Worm (Caenorhabditis elegans) whole organism, young adult: ENCODE measurements around the gene gly-5.

Experiments
- B0019.2 ChIP-seq: fragments of 200-800 bp; sonication (Bioruptor generic); conservative IDR thresholded peaks from 2 replicates; pipeline ENCODE4 v1.3.6; 2022; ENCODE audit warnings: missing genetic modification reagents, missing genetic modification characterization, missing compliant biosample characterization
- B0336.3 ChIP-seq: fragments of 200-800 bp; sonication (Bioruptor generic); IDR thresholded peaks from 2 replicates; pipeline ENCODE4 v1.3.6; 2022; ENCODE audit warnings: missing genetic modification characterization, missing compliant biosample characterization
- C17E4.6 ChIP-seq: fragments of 200-800 bp; sonication (Bioruptor generic); IDR thresholded peaks from 2 replicates; pipeline ENCODE4 v1.3.6; 2022; ENCODE audit warnings: missing genetic modification reagents, missing genetic modification characterization, missing compliant biosample characterization
- D2030.7 ChIP-seq: fragments of 200-800 bp; sonication (Bioruptor generic); IDR thresholded peaks from 2 replicates; pipeline ENCODE4 v1.3.6; 2022; ENCODE audit warnings: missing genetic modification reagents, missing genetic modification characterization, missing compliant biosample characterization
- F10E7.11 ChIP-seq: sonication (generic microtip); optimal IDR thresholded peaks from 2 replicates; lab custom pipeline; 2017; ENCODE audit warnings: mild to moderate bottlenecking, missing genetic modification characterization, moderate library complexity, missing compliant biosample characterization
- F37B4.10 ChIP-seq: fragments of 200-800 bp; sonication (Bioruptor generic); IDR thresholded peaks from 2 replicates; pipeline ENCODE4 v1.3.6; 2022; ENCODE audit warnings: missing genetic modification characterization, missing compliant biosample characterization
- F39B2.1 ChIP-seq: fragments of 200-800 bp; sonication (Bioruptor generic); IDR thresholded peaks from 2 replicates; pipeline ENCODE4 v1.3.6; 2022; ENCODE audit warnings: missing genetic modification reagents, missing genetic modification characterization, missing compliant biosample characterization
- T07F8.4 ChIP-seq: sonication (generic microtip); optimal IDR thresholded peaks from 2 replicates; lab custom pipeline; 2016; ENCODE audit warnings: mild to moderate bottlenecking, missing genetic modification characterization, moderate library complexity, missing compliant biosample characterization
- Y53F4B.3 ChIP-seq: fragments of 200-800 bp; sonication (Bioruptor generic); IDR thresholded peaks from 2 replicates; pipeline ENCODE4 v1.3.6; 2022; ENCODE audit warnings: missing genetic modification reagents, missing genetic modification characterization, missing compliant biosample characterization
- Y53G8AR.9 ChIP-seq: fragments of 200-800 bp; sonication (Bioruptor generic); conservative IDR thresholded peaks from 2 replicates; pipeline ENCODE4 v1.3.6; 2022; ENCODE audit warnings: missing genetic modification reagents, missing genetic modification characterization, missing compliant biosample characterization
- Y56A3A.18 ChIP-seq: fragments of 200-800 bp; sonication (Bioruptor generic); IDR thresholded peaks from 2 replicates; pipeline ENCODE4 v1.3.6; 2022; ENCODE audit warnings: missing genetic modification reagents, missing genetic modification characterization, missing compliant biosample characterization
- Y67H2A.10 ChIP-seq: fragments of 200-800 bp; sonication (Bioruptor generic); conservative IDR thresholded peaks from 2 replicates; pipeline ENCODE4 v1.3.6; 2022; ENCODE audit warnings: missing genetic modification reagents, missing genetic modification characterization, missing compliant biosample characterization
- bed-1 ChIP-seq: fragments of 200-800 bp; sonication (Bioruptor generic); IDR thresholded peaks from 2 replicates; pipeline ENCODE4 v1.3.6; 2022; ENCODE audit warnings: missing genetic modification reagents, missing genetic modification characterization, missing compliant biosample characterization
- ceh-40 ChIP-seq: fragments of 200-800 bp; sonication (Bioruptor generic); IDR thresholded peaks from 2 replicates; pipeline ENCODE4 v1.3.6; 2022; ENCODE audit warnings: missing genetic modification characterization, missing compliant biosample characterization
- ceh-58 ChIP-seq: fragments of 200-800 bp; sonication (Bioruptor generic); IDR thresholded peaks from 2 replicates; pipeline ENCODE4 v1.3.6; 2022; ENCODE audit warnings: missing genetic modification characterization, missing compliant biosample characterization
- die-1 ChIP-seq: sonication (generic microtip); optimal IDR thresholded peaks from 2 replicates; lab custom pipeline; 2016; ENCODE audit warnings: missing genotype, mild to moderate bottlenecking, missing genetic modification characterization, missing compliant biosample characterization
- efl-1 ChIP-seq: fragments of 150-350 bp; optimal IDR thresholded peaks from 2 replicates; lab custom pipeline; 2014; ENCODE audit warnings: missing biosample characterization, missing genetic modification reagents, missing genetic modification characterization
- fkh-3 ChIP-seq: sonication (generic microtip); optimal IDR thresholded peaks from 2 replicates; lab custom pipeline; 2016; ENCODE audit warnings: mild to moderate bottlenecking, missing genetic modification characterization, missing compliant biosample characterization
- hmg-20 ChIP-seq: fragments of 200-800 bp; sonication (Bioruptor generic); IDR thresholded peaks from 2 replicates; pipeline ENCODE4 v1.3.6; 2022; ENCODE audit warnings: missing genetic modification reagents, missing genetic modification characterization, missing compliant biosample characterization
- let-607 ChIP-seq, 2 experiments: fragments of 200-800 bp in 1 of 2; sonication (Bioruptor generic) in 1 of 2; sonication (generic microtip) in 1 of 2; optimal IDR thresholded peaks; 2 replicates each; lab custom pipeline; 2016 to 2018; ENCODE audit warnings: mild to moderate bottlenecking in 2 of 2, missing compliant biosample characterization in 2 of 2, missing genetic modification characterization in 2 of 2, moderate library complexity in 2 of 2, missing genotype in 1 of 2
- lir-1 ChIP-seq: fragments of 200-800 bp; sonication (Bioruptor generic); conservative IDR thresholded peaks from 2 replicates; pipeline ENCODE4 v1.3.6; 2022; ENCODE audit warnings: missing genetic modification reagents, missing genetic modification characterization, missing compliant biosample characterization
- lsl-1 ChIP-seq: fragments of 200-800 bp; sonication (Bioruptor generic); optimal IDR thresholded peaks from 2 replicates; lab custom pipeline; 2018; ENCODE audit warnings: mild to moderate bottlenecking, missing genetic modification characterization, moderate library complexity, missing compliant biosample characterization
- madf-10 ChIP-seq: sonication (generic microtip); optimal IDR thresholded peaks from 2 replicates; lab custom pipeline; 2016; ENCODE audit warnings: mild to moderate bottlenecking, missing genetic modification characterization, missing compliant biosample characterization
- mcd-1 ChIP-seq: fragments of 200-800 bp; sonication (Bioruptor generic); IDR thresholded peaks from 2 replicates; pipeline ENCODE4 v1.3.6; 2022; ENCODE audit warnings: missing genetic modification reagents, missing genetic modification characterization, missing compliant biosample characterization
- nfyb-1 ChIP-seq: fragments of 200-800 bp; sonication (Bioruptor generic); IDR thresholded peaks from 2 replicates; pipeline ENCODE4 v1.3.6; 2022; ENCODE audit warnings: missing genetic modification reagents, missing genetic modification characterization, missing compliant biosample characterization
- nhr-120 ChIP-seq: fragments of 200-800 bp; sonication (Bioruptor generic); IDR thresholded peaks from 2 replicates; pipeline ENCODE4 v1.3.6; 2022; ENCODE audit warnings: missing genetic modification characterization, missing compliant biosample characterization
- nhr-179 ChIP-seq: sonication (generic microtip); optimal IDR thresholded peaks from 2 replicates; lab custom pipeline; 2016; ENCODE audit warnings: mild to moderate bottlenecking, missing genetic modification characterization, missing compliant biosample characterization
- nhr-27 ChIP-seq: fragments of 200-800 bp; sonication (Bioruptor generic); optimal IDR thresholded peaks from 2 replicates; lab custom pipeline; 2018; ENCODE audit warnings: mild to moderate bottlenecking, missing genetic modification characterization, moderate library complexity, missing compliant biosample characterization
- repo-1 ChIP-seq: sonication (generic microtip); optimal IDR thresholded peaks from 2 replicates; lab custom pipeline; 2017; ENCODE audit warnings: mild to moderate bottlenecking, missing genetic modification characterization, missing compliant biosample characterization
- rpc-1 ChIP-seq, 2 experiments: fragments of 150-350 bp in 1 of 2; sonication (generic microtip) in 1 of 2; optimal IDR thresholded peaks; 2 replicates each; lab custom pipeline; 2014 to 2018; ENCODE audit warnings: missing biosample characterization in 1 of 2, missing genetic modification characterization in 1 of 2, missing genetic modification reagents in 1 of 2, missing genotype in 1 of 2
- sea-2 ChIP-seq: fragments of 200-800 bp; sonication (Bioruptor generic); IDR thresholded peaks from 2 replicates; pipeline ENCODE4 v1.3.6; 2022; ENCODE audit warnings: missing genetic modification characterization, missing compliant biosample characterization
- snpc-1.3 ChIP-seq: sonication (generic microtip); optimal IDR thresholded peaks from 2 replicates; lab custom pipeline; 2017; ENCODE audit warnings: missing genetic modification characterization, mild to moderate bottlenecking, missing compliant biosample characterization, antibody characterized with exemption, moderate library complexity, missing genotype, missing genetic modification reagents; ENCODE audit not compliant: insufficient read depth
- tbp1 ChIP-seq: fragments of 200-800 bp; sonication (Bioruptor generic); optimal IDR thresholded peaks from 2 replicates; lab custom pipeline; 2018; ENCODE audit warnings: mild to moderate bottlenecking, missing genetic modification characterization, missing compliant biosample characterization
- tbx-9 ChIP-seq: sonication (generic microtip); optimal IDR thresholded peaks from 2 replicates; lab custom pipeline; 2016; ENCODE audit warnings: borderline replicate concordance, missing genetic modification characterization, inconsistent platforms, missing compliant biosample characterization
- tlf-1 ChIP-seq: fragments of 200-800 bp; sonication (Bioruptor generic); optimal IDR thresholded peaks from 2 replicates; lab custom pipeline; 2018; ENCODE audit warnings: mild to moderate bottlenecking, missing genetic modification characterization, missing compliant biosample characterization
- unc-130 ChIP-seq: sonication (generic microtip); optimal IDR thresholded peaks from 2 replicates; lab custom pipeline; 2016; ENCODE audit warnings: missing genetic modification reagents, missing genetic modification characterization, missing compliant biosample characterization
- zim-3 ChIP-seq: sonication (generic microtip); optimal IDR thresholded peaks from 2 replicates; lab custom pipeline; 2017; ENCODE audit warnings: mild to moderate bottlenecking, missing genetic modification characterization, moderate library complexity, missing compliant biosample characterization
- ztf-22 ChIP-seq: fragments of 200-800 bp; sonication (Bioruptor generic); optimal IDR thresholded peaks from 2 replicates; lab custom pipeline; 2018; ENCODE audit warnings: mild to moderate bottlenecking, missing genetic modification characterization, moderate library complexity, missing compliant biosample characterization
- ztf-28 ChIP-seq: fragments of 200-800 bp; sonication (Bioruptor generic); IDR thresholded peaks from 2 replicates; pipeline ENCODE4 v1.3.6; 2022; ENCODE audit warnings: missing genetic modification reagents, missing genetic modification characterization, missing compliant biosample characterization

The gly-5 gene

DNA sequence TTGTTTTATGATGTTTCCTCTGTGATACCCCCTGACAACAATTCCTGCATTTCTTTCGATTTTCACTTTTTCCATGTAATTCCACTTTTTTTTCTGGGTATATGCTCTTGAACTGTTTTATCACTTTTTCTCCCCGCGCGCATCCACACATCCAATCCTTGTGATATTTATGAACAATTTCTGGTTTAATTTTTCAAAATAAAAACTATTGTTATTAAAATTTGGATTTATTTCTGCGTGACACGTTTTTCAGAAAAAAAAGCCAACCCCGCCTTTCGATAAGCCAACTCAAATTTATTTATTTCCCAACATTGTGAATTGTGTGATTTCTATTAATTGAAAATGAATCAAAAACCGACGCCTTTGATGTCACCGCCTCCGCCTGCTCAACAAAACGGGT, 17.5 kb downstream of the gly-5 start, which contains the start of gene Y39E4B.11:
Gene Y39E4B.11 (plus strand): TSS at position 301 of the 400 bp plus-strand sequence.
- TF ChIP-seq bed-1, result no peak
- TF ChIP-seq nfyb-1 (GFP tag; lab: Robert Waterston, UW), result 0 out of 2 replicates have a peak, but pooled peaks have one; percentile 34
- no peak for TF ChIP-seq die-1 (tag; lab: Kevin White, UChicago)
- TF ChIP-seq zim-3, result no peak
- no peak for TF ChIP-seq repo-1 (tag; lab: Kevin White, UChicago)
- no peak for TF ChIP-seq F37B4.10

DNA sequence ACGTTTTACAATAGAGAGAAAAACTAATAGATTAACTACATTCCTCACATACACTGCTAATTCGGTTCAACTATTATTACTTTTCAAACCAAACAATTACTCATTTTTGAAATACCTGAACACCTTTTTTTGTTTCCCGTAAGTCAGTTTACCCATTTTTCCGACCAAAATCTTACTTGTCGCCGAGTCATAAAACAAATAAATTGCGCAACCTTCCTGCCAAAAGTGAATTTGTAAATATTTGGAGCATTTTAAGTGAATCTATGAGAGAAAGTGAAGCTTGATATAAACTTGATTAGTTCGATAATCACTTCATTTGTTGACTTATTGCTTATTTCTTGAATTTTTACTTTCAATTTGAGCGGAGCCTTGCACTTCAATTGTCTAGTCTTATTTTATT, 21.8 kb downstream of the gly-5 start:
- TF ChIP-seq tlf-1 (GFP tag; lab: Kevin White, UChicago) (no peak), zim-3 (no peak), B0019.2 (GFP tag; lab: Robert Waterston, UW) (no peak), T07F8.4 (tag; lab: Kevin White, UChicago) (no peak), tbp1 (no peak), madf-10 (no peak), ceh-40 (no peak), ztf-28 (GFP tag; lab: Robert Waterston, UW) (no peak), lsl-1 (no peak), lir-1 (GFP tag; lab: Robert Waterston, UW) (no peak), fkh-3 (tag; lab: Kevin White, UChicago) (no peak), tbx-9 (no peak), Y53F4B.3 (no peak), nhr-120 (GFP tag; lab: Robert Waterston, UW) (no peak)

DNA sequence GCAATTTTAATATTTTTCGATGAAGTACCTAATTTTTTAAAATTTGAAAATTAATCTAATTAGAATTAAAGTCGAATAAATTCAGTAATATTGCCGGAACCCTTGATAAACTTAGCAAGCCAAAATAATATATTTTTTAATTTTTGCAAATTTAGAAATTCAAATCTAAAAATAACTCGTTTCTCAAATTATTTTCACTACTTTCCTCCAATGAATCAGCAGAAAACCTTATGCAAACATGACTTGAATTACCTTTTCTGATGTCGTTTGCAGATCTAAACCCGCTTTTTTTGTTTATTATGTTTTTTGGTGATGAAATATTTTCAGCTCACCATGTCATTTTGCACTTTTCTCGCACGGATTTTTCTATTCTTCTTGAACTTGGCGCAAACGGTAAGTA, 25.2 kb downstream of the gly-5 start, which contains the start of gene tsp-3:
Gene tsp-3 (plus strand): TSS at position 301 of the 400 bp plus-strand sequence.
- TF ChIP-seq C17E4.6 (GFP tag; lab: Robert Waterston, UW) (no peak), snpc-1.3 (tag; lab: Kevin White, UChicago) (no peak), hmg-20 (GFP tag; lab: Robert Waterston, UW) (no peak), B0336.3 (GFP tag; lab: Robert Waterston, UW) (no peak), D2030.7 (GFP tag; lab: Robert Waterston, UW) (no peak), F10E7.11 (tag; lab: Kevin White, UChicago) (no peak), F39B2.1 (GFP tag; lab: Robert Waterston, UW) (no peak), let-607 (tag; optimal IDR thresholded peaks at IDR 0.05; lab: Kevin White, UChicago) (no peak), tbp1 (no peak), madf-10 (no peak), ztf-22 (GFP tag; lab: Kevin White, UChicago) (no peak), Y53G8AR.9 (GFP tag; lab: Robert Waterston, UW) (no peak)

DNA sequence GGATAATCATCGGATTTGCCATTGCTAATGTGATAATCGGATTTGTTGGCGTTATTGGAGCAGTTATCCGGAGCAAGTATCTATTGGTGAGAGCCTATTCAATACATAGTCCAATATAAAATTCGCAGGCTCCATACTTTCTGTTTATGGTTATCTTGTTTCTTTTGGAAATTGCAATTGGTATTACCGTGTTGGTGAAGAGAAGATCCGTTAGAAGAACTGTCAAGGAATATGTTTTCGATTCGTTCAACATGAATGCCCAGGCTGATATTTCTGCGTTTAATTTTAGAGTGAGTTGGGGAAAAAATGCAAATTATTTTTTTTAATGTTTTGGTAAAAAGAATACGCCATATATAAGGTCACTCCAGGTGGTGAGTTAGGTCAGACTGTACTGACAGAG, 25.9 kb downstream of the gly-5 start:
- TF ChIP-seq sea-2, result no peak
- TF ChIP-seq Y67H2A.10 (GFP tag; lab: Robert Waterston, UW), result no peak
- no peak for TF ChIP-seq efl-1
- TF ChIP-seq ceh-58 (GFP tag; lab: Robert Waterston, UW), result no peak
- TF ChIP-seq Y56A3A.18 (GFP tag; lab: Robert Waterston, UW), result no peak

DNA sequence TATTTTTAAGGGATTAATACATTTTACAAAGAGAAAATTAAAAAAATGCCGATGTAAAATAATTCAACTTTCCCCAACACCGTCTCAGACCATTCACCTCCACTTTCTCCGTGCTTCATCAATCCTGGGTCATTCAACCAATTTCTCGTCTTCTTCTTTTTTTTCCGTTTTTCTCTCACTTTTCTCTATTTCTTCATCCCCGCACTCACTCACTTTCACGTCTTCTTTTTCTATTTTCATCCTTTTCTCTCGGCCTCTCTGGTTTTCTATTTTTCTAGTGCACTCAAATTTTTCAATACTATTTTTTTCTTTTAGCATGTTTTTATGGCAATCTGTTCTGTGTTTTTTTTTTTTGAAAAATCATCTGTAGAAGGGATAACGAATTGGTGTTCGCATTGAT, 28.5 kb downstream of the gly-5 start:
- TF ChIP-seq rpc-1 (optimal IDR thresholded peaks at IDR 0.05; lab: Kevin White, UChicago) (no peak), rpc-1 (tag; optimal IDR thresholded peaks at IDR 0.05; lab: Kevin White, UChicago) (no peak), nhr-27 (tag; lab: Kevin White, UChicago) (no peak), lir-1 (GFP tag; lab: Robert Waterston, UW) (no peak), mcd-1 (GFP tag; lab: Robert Waterston, UW) (no peak), repo-1 (tag; lab: Kevin White, UChicago) (no peak), unc-130 (GFP tag; lab: Kevin White, UChicago) (no peak), nhr-179 (no peak), B0019.2 (GFP tag; lab: Robert Waterston, UW) (no peak), T07F8.4 (tag; lab: Kevin White, UChicago) (no peak), zim-3 (no peak)
